Fruit fly (Drosophila melanogaster): ENCODE data around the gene Sfp24Bb.

The Sfp24Bb gene

dm6 chr2L:3655698-3656105 lies 13.9 kb downstream of the Sfp24Bb start (continued):
- peak; percentile 94 for TF ChIP-seq CG3726 (GFP tag; IDR thresholded peaks at IDR 0.05)
- peak; percentile 49; the same call in 1 of the 2 replicates for TF ChIP-seq crol (GFP tag; IDR thresholded peaks at IDR 0.05)
- peak; percentile 93 for TF ChIP-seq Lhr (GFP tag; optimal IDR thresholded peaks at IDR 0.05)
- TF ChIP-seq CG10959 (GFP tag; IDR thresholded peaks at IDR 0.05), result peak; percentile 97
- no peak for TF ChIP-seq fru (optimal IDR thresholded peaks at IDR 0.05)
- peak; percentile 78 to 89 for TF ChIP-seq Trl (optimal IDR thresholded peaks at IDR 0.05)
- TF ChIP-seq Trl (GFP tag; optimal IDR thresholded peaks at IDR 0.05), result peak; percentile 98
- peak; percentile 97 for TF ChIP-seq CG14050 (GFP tag; IDR thresholded peaks at IDR 0.05)
- TF ChIP-seq tll (GFP tag; optimal IDR thresholded peaks at IDR 0.05), result peak in 1 of 2 experiments; percentile 56
- TF ChIP-seq CG9932 (GFP tag; IDR thresholded peaks at IDR 0.05), result peak; percentile 99
- TF ChIP-seq grau (tag; optimal IDR thresholded peaks at IDR 0.05), result peak; percentile 100
- TF ChIP-seq sc (optimal IDR thresholded peaks at IDR 0.05), result no peak
- TF ChIP-seq sc (GFP tag; optimal IDR thresholded peaks at IDR 0.05), result peak; percentile 98
- TF ChIP-seq CG31441 (GFP tag; IDR thresholded peaks at IDR 0.05), result peak; percentile 95
- TF ChIP-seq danr (GFP tag; IDR thresholded peaks at IDR 0.05), result peak; percentile 95
- peak; percentile 98 for TF ChIP-seq Ptx1 (GFP tag; IDR thresholded peaks at IDR 0.05)
- TF ChIP-seq NC2β (GFP tag; optimal IDR thresholded peaks at IDR 0.05), result peak; percentile 98
- peak; percentile 86 for TF ChIP-seq CkIIα-i1 (GFP tag; IDR thresholded peaks at IDR 0.05)
- TF ChIP-seq CG18599 (GFP tag; optimal IDR thresholded peaks at IDR 0.05), result peak; percentile 99
- TF ChIP-seq CG10321 (GFP tag; IDR thresholded peaks at IDR 0.05), result peak; percentile 82
- TF ChIP-seq inv (GFP tag; IDR thresholded peaks at IDR 0.05; ENCODE audit: partially characterized antibody), result no peak
- peak; percentile 99 for TF ChIP-seq Xrp1 (GFP tag; IDR thresholded peaks at IDR 0.05)
- TF ChIP-seq CG10274 (GFP tag; optimal IDR thresholded peaks at IDR 0.05), result peak; percentile 92
- TF ChIP-seq ato (GFP tag; IDR thresholded peaks at IDR 0.05; ENCODE audit: partially characterized antibody), result no peak
- peak; percentile 98 for TF ChIP-seq CrebB (tag; optimal IDR thresholded peaks at IDR 0.05)
- TF ChIP-seq cato (GFP tag; optimal IDR thresholded peaks at IDR 0.05; ENCODE audit: borderline replicate concordance), result peak; percentile 94
- peak; percentile 93 for TF ChIP-seq CG7987 (GFP tag; optimal IDR thresholded peaks at IDR 0.05)
- peak; percentile 99 for TF ChIP-seq Oli (tag; optimal IDR thresholded peaks at IDR 0.05)
- TF ChIP-seq ftz-f1 (GFP tag; optimal IDR thresholded peaks at IDR 0.05), result peak; percentile 79
- peak; percentile 98 for TF ChIP-seq CG3847 (GFP tag; IDR thresholded peaks at IDR 0.05)
- peak; percentile 22 for TF ChIP-seq gfzf (GFP tag; optimal IDR thresholded peaks at IDR 0.05)
- peak; percentile 97 for TF ChIP-seq CG12236 (GFP tag; optimal IDR thresholded peaks at IDR 0.05)
- TF ChIP-seq jigr1 (GFP tag; IDR thresholded peaks at IDR 0.05), result peak; percentile 93
- no peak for TF ChIP-seq CG14860 (GFP tag; IDR thresholded peaks at IDR 0.05; ENCODE audit: partially characterized antibody)
- peak; percentile 99 for TF ChIP-seq CG2678 (tag; optimal IDR thresholded peaks at IDR 0.05)
- TF ChIP-seq Atf3 (GFP tag; optimal IDR thresholded peaks at IDR 0.05), result peak; percentile 94
- peak; percentile 95 for TF ChIP-seq bowl (GFP tag; IDR thresholded peaks at IDR 0.05)
- peak; percentile 98 for TF ChIP-seq gsb-n (tag; optimal IDR thresholded peaks at IDR 0.05)
- no peak for TF ChIP-seq Tbp (GFP tag; optimal IDR thresholded peaks at IDR 0.05)
- peak; percentile 98 for TF ChIP-seq CG4707 (GFP tag; optimal IDR thresholded peaks at IDR 0.05)
- peak; percentile 96 for TF ChIP-seq CG6272 (GFP tag; IDR thresholded peaks at IDR 0.05)
- peak; percentile 97 for TF ChIP-seq Spps (tag; optimal IDR thresholded peaks at IDR 0.05)
- peak; percentile 98 for TF ChIP-seq ranshi (GFP tag; IDR thresholded peaks at IDR 0.05)
- TF ChIP-seq dan (GFP tag; IDR thresholded peaks at IDR 0.05), result no peak; the same call in 1 of the 2 replicates
- no peak for TF ChIP-seq hb (GFP tag; IDR thresholded peaks at IDR 0.05; ENCODE audit: partially characterized antibody)
- TF ChIP-seq cas (GFP tag; IDR thresholded peaks at IDR 0.05), result peak; percentile 94
- TF ChIP-seq Pdp1 (GFP tag; optimal IDR thresholded peaks at IDR 0.05), result peak; percentile 97 to 98
- TF ChIP-seq CG33213 (GFP tag; optimal IDR thresholded peaks at IDR 0.05), result peak; percentile 95
- peak; percentile 89 for TF ChIP-seq CG7745 (tag; optimal IDR thresholded peaks at IDR 0.05)
- TF ChIP-seq CG17361 (GFP tag; IDR thresholded peaks at IDR 0.05), result peak; percentile 98
- TF ChIP-seq CG17568 (GFP tag; optimal IDR thresholded peaks at IDR 0.05), result peak; percentile 98
- no peak for TF ChIP-seq Bgb (GFP tag; IDR thresholded peaks at IDR 0.05; ENCODE audit: partially characterized antibody)

Data from whole organism, embryonic.